Fruit fly (Drosophila melanogaster) whole organism, embryonic: ENCODE measurements around the gene Neu2.

ENCODE experiments used
- Awh ChIP-seq: fragments of 200-800 bp; sonication (Bioruptor generic); IDR thresholded peaks from 2 replicates; pipeline ENCODE4, ENCODE4 v1.3.6; 2022; ENCODE audit warnings: missing biosample characterization, missing genetic modification characterization
- CG10209 ChIP-seq: fragments of 200-800 bp; sonication (Bioruptor generic); optimal IDR thresholded peaks from 3 replicates; lab custom pipeline; 2017; ENCODE audit warnings: missing biosample characterization, mild to moderate bottlenecking, missing genetic modification characterization, missing genetic modification reagents
- CG10321 ChIP-seq: fragments of 200-800 bp; sonication (Bioruptor generic); IDR thresholded peaks from 2 replicates; pipeline ENCODE4 v1.3.6; 2022; ENCODE audit warnings: missing biosample characterization, missing genetic modification characterization
- CG14441 ChIP-seq: fragments of 200-800 bp; sonication (Bioruptor generic); IDR thresholded peaks from 2 replicates; pipeline ENCODE4 v1.3.6; 2022; ENCODE audit warnings: missing biosample characterization, missing genetic modification characterization
- CG16813 ChIP-seq: fragments of 200-800 bp; sonication (Bioruptor generic); IDR thresholded peaks from 3 replicates; pipeline ENCODE4 v1.3.6; 2022; ENCODE audit warnings: missing biosample characterization, missing genetic modification characterization; ENCODE audit not compliant: partially characterized antibody
- CG18011 ChIP-seq: fragments of 200-800 bp; sonication (Bioruptor generic); optimal IDR thresholded peaks from 2 replicates; lab custom pipeline; 2017; ENCODE audit warnings: missing biosample characterization, missing genetic modification characterization, mild to moderate bottlenecking, moderate library complexity, missing genotype
- CG18599 ChIP-seq: fragments of 200-800 bp; sonication (Bioruptor generic); optimal IDR thresholded peaks from 3 replicates; lab custom pipeline; 2017; ENCODE audit warnings: missing biosample characterization, missing genetic modification characterization, mild to moderate bottlenecking, moderate library complexity, missing genetic modification reagents
- CG18619 ChIP-seq: fragments of 200-800 bp; sonication (Bioruptor generic); optimal IDR thresholded peaks from 3 replicates; lab custom pipeline; 2017; ENCODE audit warnings: missing biosample characterization, mild to moderate bottlenecking, missing genetic modification characterization
- CG18764 ChIP-seq: fragments of 200-800 bp; sonication (Bioruptor generic); optimal IDR thresholded peaks from 3 replicates; lab custom pipeline; 2016; ENCODE audit warnings: missing biosample characterization, missing genetic modification characterization
- CG31365 ChIP-seq: fragments of 200-800 bp; sonication (Bioruptor generic); optimal IDR thresholded peaks from 2 replicates; lab custom pipeline; 2018; ENCODE audit warnings: missing biosample characterization, mild to moderate bottlenecking, missing genetic modification characterization
- CG3407 ChIP-seq: fragments of 200-800 bp; sonication (Bioruptor generic); optimal IDR thresholded peaks from 2 replicates; lab custom pipeline; 2018; ENCODE audit warnings: missing biosample characterization, mild to moderate bottlenecking, missing genetic modification characterization
- CG4282 ChIP-seq: fragments of 200-800 bp; sonication (Bioruptor generic); optimal IDR thresholded peaks from 2 replicates; lab custom pipeline; 2016; ENCODE audit warnings: missing biosample characterization, missing genetic modification characterization
- CG5245 ChIP-seq: fragments of 200-800 bp; sonication (Bioruptor generic); optimal IDR thresholded peaks from 3 replicates; lab custom pipeline; 2016; ENCODE audit warnings: missing biosample characterization, missing genetic modification characterization
- CG6254 ChIP-seq: fragments of 200-800 bp; sonication (Bioruptor generic); optimal IDR thresholded peaks from 3 replicates; lab custom pipeline; 2017; ENCODE audit warnings: mild to moderate bottlenecking, missing biosample characterization, missing genetic modification reagents, missing genetic modification characterization
- CG6813 ChIP-seq: fragments of 200-800 bp; sonication (Bioruptor generic); optimal IDR thresholded peaks from 2 replicates; lab custom pipeline; 2017; ENCODE audit warnings: missing biosample characterization, missing genetic modification characterization, mild to moderate bottlenecking, moderate library complexity, missing genetic modification reagents
- CG7357 ChIP-seq: fragments of 200-800 bp; sonication (Bioruptor generic); IDR thresholded peaks from 3 replicates; pipeline ENCODE4 v1.3.6; 2022; ENCODE audit warnings: missing biosample characterization, missing genetic modification characterization
- CG7745 ChIP-seq: fragments of 200-800 bp; sonication (Bioruptor generic); optimal IDR thresholded peaks from 2 replicates; lab custom pipeline; 2018; ENCODE audit warnings: missing biosample characterization, mild to moderate bottlenecking, missing genetic modification characterization, moderate library complexity
- CG8944 ChIP-seq: fragments of 200-800 bp; sonication (Bioruptor generic); optimal IDR thresholded peaks from 3 replicates; lab custom pipeline; 2016; ENCODE audit warnings: missing biosample characterization, missing genetic modification characterization
- CG9215 ChIP-seq: fragments of 200-800 bp; sonication (Bioruptor generic); IDR thresholded peaks from 2 replicates; pipeline ENCODE4 v1.3.6; 2022; ENCODE audit warnings: missing biosample characterization, missing genetic modification characterization
- CG9437 ChIP-seq: fragments of 200-800 bp; sonication (Bioruptor generic); optimal IDR thresholded peaks from 2 replicates; lab custom pipeline; 2018; ENCODE audit warnings: missing biosample characterization, mild to moderate bottlenecking, missing genetic modification characterization
- CG9876 ChIP-seq: fragments of 200-800 bp; sonication (Bioruptor generic); optimal IDR thresholded peaks from 2 replicates; lab custom pipeline; 2016; ENCODE audit warnings: missing biosample characterization, missing genetic modification characterization
- Dll ChIP-seq: fragments of 200-800 bp; sonication (Bioruptor generic); IDR thresholded peaks from 4 replicates; pipeline ENCODE4 v1.3.6; 2022; ENCODE audit warnings: missing biosample characterization, missing genetic modification characterization; ENCODE audit not compliant: partially characterized antibody
- Fer1 ChIP-seq: fragments of 200-800 bp; sonication (Bioruptor generic); optimal IDR thresholded peaks from 2 replicates; lab custom pipeline; 2017; ENCODE audit warnings: missing biosample characterization, mild to moderate bottlenecking, missing genetic modification characterization
- H15 ChIP-seq: fragments of 200-800 bp; sonication (Bioruptor generic); IDR thresholded peaks from 3 replicates; pipeline ENCODE4 v1.3.6; 2022; ENCODE audit warnings: missing biosample characterization, missing genetic modification characterization
- Kr ChIP-seq: fragments of 200-800 bp; sonication (Bioruptor generic); optimal IDR thresholded peaks from 2 replicates; lab custom pipeline; 2017; ENCODE audit warnings: missing biosample characterization, mild to moderate bottlenecking, missing genetic modification characterization
- Lpt ChIP-seq: fragments of >200 bp; optimal IDR thresholded peaks from 2 replicates; lab custom pipeline; 2018; ENCODE audit warnings: missing biosample characterization, missing genetic modification characterization
- Mrtf ChIP-seq: fragments of 200-800 bp; sonication (Bioruptor generic); IDR thresholded peaks from 3 replicates; pipeline ENCODE4 v1.3.6; 2022; ENCODE audit warnings: missing biosample characterization, missing genetic modification characterization
- NC2β ChIP-seq: fragments of 200-800 bp; sonication (Bioruptor generic); optimal IDR thresholded peaks from 2 replicates; lab custom pipeline; 2016; ENCODE audit warnings: missing biosample characterization, missing genetic modification characterization
- Neu2 ChIP-seq: fragments of 200-800 bp; sonication (Bioruptor generic); optimal IDR thresholded peaks from 3 replicates; lab custom pipeline; 2016; ENCODE audit warnings: missing biosample characterization, missing genetic modification characterization, borderline replicate concordance
- Poxn ChIP-seq: fragments of 200-800 bp; sonication (Bioruptor generic); IDR thresholded peaks from 2 replicates; pipeline ENCODE4 v1.3.6; 2022; ENCODE audit warnings: missing biosample characterization, missing genetic modification characterization
- Sry-β ChIP-seq: fragments of 200-800 bp; sonication (Bioruptor generic); optimal IDR thresholded peaks from 2 replicates; lab custom pipeline; 2018; ENCODE audit warnings: missing biosample characterization, mild to moderate bottlenecking, missing genetic modification characterization, moderate library complexity
- Usf ChIP-seq: fragments of 200-800 bp; sonication (Bioruptor generic); optimal IDR thresholded peaks from 2 replicates; lab custom pipeline; 2017; ENCODE audit warnings: missing genotype, missing biosample characterization, missing genetic modification characterization
- Vsx1 ChIP-seq: fragments of 200-800 bp; sonication (Bioruptor generic); optimal IDR thresholded peaks from 2 replicates; lab custom pipeline; 2017; ENCODE audit warnings: missing biosample characterization, mild to moderate bottlenecking, missing genetic modification characterization, missing genetic modification reagents
- Xbp1 ChIP-seq: fragments of 200-800 bp; sonication (Bioruptor generic); optimal IDR thresholded peaks from 3 replicates; lab custom pipeline; 2016; ENCODE audit warnings: missing biosample characterization, mild to moderate bottlenecking, missing genetic modification characterization
- bsh ChIP-seq, 2 experiments: fragments of 200-800 bp; sonication (Bioruptor generic); optimal IDR thresholded peaks; 2 replicates each; lab custom pipeline; 2017 to 2018; ENCODE audit warnings: mild to moderate bottlenecking in 2 of 2, missing biosample characterization in 2 of 2, missing genetic modification characterization in 2 of 2, moderate library complexity in 1 of 2
- crc ChIP-seq: fragments of 200-800 bp; sonication (Bioruptor generic); optimal IDR thresholded peaks from 2 replicates; lab custom pipeline; 2016; ENCODE audit warnings: missing biosample characterization, missing genetic modification characterization
- croc ChIP-seq: fragments of 200-800 bp; sonication (Bioruptor generic); conservative IDR thresholded peaks from 3 replicates; pipeline ENCODE4 v1.3.6; 2022; ENCODE audit warnings: missing biosample characterization, missing genetic modification characterization
- ems ChIP-seq: fragments of 200-800 bp; sonication (Bioruptor generic); optimal IDR thresholded peaks from 3 replicates; lab custom pipeline; 2016; ENCODE audit warnings: missing biosample characterization, missing genetic modification characterization
- gcm2 ChIP-seq: fragments of 200-800 bp; sonication (Bioruptor generic); optimal IDR thresholded peaks from 2 replicates; lab custom pipeline; 2016; ENCODE audit warnings: missing biosample characterization, missing genetic modification characterization
- gfzf ChIP-seq: fragments of 200-800 bp; sonication (Bioruptor generic); optimal IDR thresholded peaks from 2 replicates; lab custom pipeline; 2016; ENCODE audit warnings: missing biosample characterization, mild to moderate bottlenecking, missing genetic modification characterization, moderate library complexity
- grn ChIP-seq: fragments of 200-800 bp; sonication (Bioruptor generic); optimal IDR thresholded peaks from 3 replicates; lab custom pipeline; 2017; ENCODE audit warnings: missing biosample characterization, missing genetic modification characterization
- gsb ChIP-seq: fragments of 200-800 bp; sonication (Bioruptor generic); IDR thresholded peaks from 2 replicates; pipeline ENCODE4 v1.3.6; 2022; ENCODE audit warnings: missing biosample characterization, missing genetic modification characterization
- gsb-n ChIP-seq: fragments of 200-800 bp; sonication (Bioruptor generic); optimal IDR thresholded peaks from 3 replicates; lab custom pipeline; 2018; ENCODE audit warnings: missing biosample characterization, mild to moderate bottlenecking, missing genetic modification characterization
- hbn ChIP-seq: fragments of 200-800 bp; sonication (Bioruptor generic); IDR thresholded peaks from 2 replicates; pipeline ENCODE4 v1.3.6; 2022; ENCODE audit warnings: missing biosample characterization, missing genetic modification characterization; ENCODE audit not compliant: partially characterized antibody
- kni ChIP-seq: fragments of 200-800 bp; sonication (Bioruptor generic); optimal IDR thresholded peaks from 3 replicates; lab custom pipeline; 2017; ENCODE audit warnings: mild to moderate bottlenecking, missing biosample characterization, missing genetic modification reagents, missing genetic modification characterization
- lola ChIP-seq, 3 experiments: fragments of >200 bp in 2 of 3; fragments of 200-800 bp in 1 of 3; sonication (Bioruptor generic) in 1 of 3; optimal IDR thresholded peaks; 2 replicates each; lab custom pipeline; 2017 to 2019; ENCODE audit warnings: missing biosample characterization in 3 of 3, missing genetic modification characterization in 3 of 3, mild to moderate bottlenecking in 1 of 3, moderate library complexity in 1 of 3
- sc ChIP-seq, 3 experiments: fragments of >200 bp in 2 of 3; fragments of 200-800 bp in 1 of 3; sonication (Bioruptor generic) in 1 of 3; optimal IDR thresholded peaks; 2 replicates in 2 of 3; 3 replicates in 1 of 3; lab custom pipeline; 2017; ENCODE audit warnings: mild to moderate bottlenecking in 1 of 3, missing biosample characterization in 1 of 3, missing genetic modification characterization in 1 of 3, missing genetic modification reagents in 1 of 3
- ttk ChIP-seq: fragments of 200-800 bp; sonication (Bioruptor generic); IDR thresholded peaks from 2 replicates; pipeline ENCODE4 v2.1.2; 2022; ENCODE audit warnings: missing biosample characterization, missing genetic modification characterization
- yki ChIP-seq: fragments of >200 bp; optimal IDR thresholded peaks from 3 replicates; lab custom pipeline; 2018
- zfh1 ChIP-seq: fragments of 200-800 bp; sonication (Bioruptor generic); IDR thresholded peaks from 3 replicates; pipeline ENCODE4 v1.3.6; 2022; ENCODE audit warnings: missing biosample characterization, missing genetic modification characterization

Gene Neu2

dm6 chr3L:21453623-21454022, 36.8 kb downstream of the Neu2 start (continued):
- TF ChIP-seq gsb (GFP tag; lab: Robert Waterston, UW) (no peak), crc (GFP tag; lab: Kevin White, UChicago) (no peak), CG14441 (GFP tag; lab: Robert Waterston, UW) (no peak), Kr (GFP tag; lab: Kevin White, UChicago) (no peak), zfh1 (GFP tag; lab: Robert Waterston, UW) (peak; percentile 81), gsb-n (peak; percentile 74), CG9876 (GFP tag; lab: Kevin White, UChicago) (no peak), sc (optimal IDR thresholded peaks at IDR 0.05; lab: Kevin White, UChicago) (no peak), sc (GFP tag; optimal IDR thresholded peaks at IDR 0.05; lab: Kevin White, UChicago) (peak; percentile 34), CG10209 (GFP tag; lab: Kevin White, UChicago) (peak; percentile 49), CG8944 (GFP tag; lab: Kevin White, UChicago) (no peak), gfzf (no peak), CG5245 (GFP tag; lab: Kevin White, UChicago) (peak; percentile 30), CG18619 (GFP tag; lab: Kevin White, UChicago) (peak; percentile 9), Lpt (GFP tag; lab: Kevin White, UChicago) (no peak), croc (GFP tag; lab: Robert Waterston, UW) (peak; percentile 84), NC2β (GFP tag; lab: Kevin White, UChicago) (peak; percentile 77), CG18599 (GFP tag; lab: Kevin White, UChicago) (peak; percentile 20), lola (GFP tag; optimal IDR thresholded peaks at IDR 0.05; lab: Kevin White, UChicago) (peak in 1 of 3 experiments; percentile 79), CG18764 (peak; percentile 22), CG7745 (peak; percentile 21), grn (GFP tag; lab: Kevin White, UChicago) (peak; percentile 14), CG4282 (GFP tag; lab: Kevin White, UChicago) (peak; percentile 80), Usf (GFP tag; lab: Kevin White, UChicago) (peak; percentile 60), CG6254 (GFP tag; lab: Kevin White, UChicago) (peak; percentile 58), Xbp1 (GFP tag; lab: Kevin White, UChicago) (peak; percentile 44), gcm2 (GFP tag; lab: Kevin White, UChicago) (no peak), Poxn (GFP tag; lab: Robert Waterston, UW) (no peak), CG31365 (tag; lab: Kevin White, UChicago) (no peak), CG3407 (peak; percentile 66), Awh (GFP tag; lab: Robert Waterston, UW) (no peak), CG9437 (no peak), Dll (no peak), CG10321 (GFP tag; lab: Robert Waterston, UW) (no peak), CG9215 (GFP tag; lab: Robert Waterston, UW) (no peak), kni (GFP tag; lab: Kevin White, UChicago) (no peak), CG16813 (GFP tag; lab: Robert Waterston, UW) (no peak), Fer1 (GFP tag; lab: Kevin White, UChicago) (no peak), CG18011 (GFP tag; lab: Kevin White, UChicago) (no peak), CG6813 (GFP tag; lab: Kevin White, UChicago) (peak; percentile 66), bsh (GFP tag; optimal IDR thresholded peaks at IDR 0.05; lab: Kevin White, UChicago) (peak; percentile 32 to 84), H15 (peak; percentile 59; the same call in 1 of the 3 replicates), Neu2 (no peak), Mrtf (GFP tag; lab: Robert Waterston, UW) (no peak), Vsx1 (GFP tag; lab: Kevin White, UChicago) (no peak), Sry-β (GFP tag; lab: Kevin White, UChicago) (no peak), hbn (no peak), CG7357 (GFP tag; lab: Robert Waterston, UW) (0 out of 3 replicates have a peak, but pooled peaks have one; percentile 44), yki (lab: Kevin White, UChicago) (no peak), ems (GFP tag; lab: Kevin White, UChicago) (peak; percentile 41), ttk (GFP tag; lab: Robert Waterston, UW) (0 out of 2 replicates have a peak, but pooled peaks have one; percentile 37)
